Fruit fly (Drosophila melanogaster): ENCODE results near the gene ICA69.

DNA sequence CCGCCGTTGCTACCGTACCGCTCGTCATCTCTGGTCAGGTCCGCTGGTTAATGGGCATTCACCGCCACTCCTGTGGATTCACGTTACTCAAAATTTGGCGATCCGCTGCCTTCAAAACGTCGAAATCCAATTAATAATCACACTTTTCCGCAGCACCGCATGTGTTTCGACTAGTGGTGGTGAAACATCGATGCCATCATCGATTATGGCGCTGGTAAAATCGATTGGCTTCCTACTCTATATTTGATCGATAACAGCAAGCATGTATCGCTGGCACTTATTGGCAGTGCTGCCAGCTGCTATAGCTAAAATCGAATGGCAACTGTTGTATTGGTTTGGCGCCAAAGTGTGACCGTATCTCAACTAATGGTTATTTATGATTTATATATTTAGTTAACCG lies 4.6 kb downstream of the ICA69 start:
- TF ChIP-seq lola (GFP tag; optimal IDR thresholded peaks at IDR 0.05) = no peak
- no peak for TF ChIP-seq dmrt93B (GFP tag; optimal IDR thresholded peaks at IDR 0.05)
- TF ChIP-seq Myc (optimal IDR thresholded peaks at IDR 0.05) = peak; percentile 51
- TF ChIP-seq dl (GFP tag; optimal IDR thresholded peaks at IDR 0.05; ENCODE audit: insufficient read depth in 1 of 2, partially characterized antibody in 2 of 2) = no peak
- no peak for TF ChIP-seq psq (GFP tag; optimal IDR thresholded peaks at IDR 0.05)
- TF ChIP-seq CG9705 (GFP tag; optimal IDR thresholded peaks at IDR 0.05) = no peak
